Fruit fly (Drosophila melanogaster): ENCODE data around the gene CG45080.

DNA sequence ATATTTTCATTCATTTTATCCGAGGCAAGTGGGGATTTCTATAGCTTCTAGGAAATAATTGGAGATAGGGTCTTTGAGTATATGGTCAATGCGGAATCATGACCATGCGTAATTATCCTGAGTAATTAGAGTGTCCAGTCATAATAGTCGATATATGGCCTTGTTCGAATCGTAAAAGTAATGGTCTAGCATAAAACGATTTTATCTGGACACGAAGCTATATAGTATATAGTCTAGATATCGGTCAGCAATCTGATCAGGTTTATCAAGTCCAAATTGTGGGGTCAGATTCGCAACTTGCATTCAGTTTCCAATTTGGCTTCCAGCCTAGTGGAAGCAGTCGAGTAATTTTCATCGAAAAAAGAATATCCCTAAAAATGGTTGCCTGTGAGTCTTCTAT is 16.7 kb downstream of the CG45080 start, which contains the start of gene CG32473:
- TF ChIP-seq CG3032 (tag; optimal IDR thresholded peaks at IDR 0.05) (no peak), vri (GFP tag; optimal IDR thresholded peaks at IDR 0.05) (peak; percentile 37), Gug (GFP tag; IDR thresholded peaks at IDR 0.05) (no peak), fkh (GFP tag; optimal IDR thresholded peaks at IDR 0.05) (no peak), CG11902 (GFP tag; optimal IDR thresholded peaks at IDR 0.05) (no peak), fd85E (GFP tag; optimal IDR thresholded peaks at IDR 0.05) (no peak), fd59A (GFP tag; optimal IDR thresholded peaks at IDR 0.05) (no peak), salr (GFP tag; optimal IDR thresholded peaks at IDR 0.05) (no peak), CG32006 (GFP tag; optimal IDR thresholded peaks at IDR 0.05) (no peak), pdm3 (GFP tag; optimal IDR thresholded peaks at IDR 0.05) (no peak), Blimp-1 (GFP tag; optimal IDR thresholded peaks at IDR 0.05) (no peak), CG8632 (GFP tag; optimal IDR thresholded peaks at IDR 0.05) (no peak), CG7368 (GFP tag; optimal IDR thresholded peaks at IDR 0.05) (no peak), Eip78C (GFP tag) (no peak)

Measured in whole organism, prepupa.